Fruit fly (Drosophila melanogaster): ENCODE measurements around the gene CG33639.

CG33639 gene

dm6 chrX:18207533-18207932 lies 18.3 kb downstream of the CG33639 start:
- no peak for TF ChIP-seq psq (optimal IDR thresholded peaks at IDR 0.05)

dm6 chrX:18205044-18205443 lies 20.8 kb downstream of the CG33639 start, which contains the start of gene Hesr:
TSS of gene Hesr (minus strand) at chrX:18205144.
- no peak for TF ChIP-seq psq (optimal IDR thresholded peaks at IDR 0.05)
- no peak for TF ChIP-seq Myc (optimal IDR thresholded peaks at IDR 0.05)
- no peak for TF ChIP-seq h (optimal IDR thresholded peaks at IDR 0.05)
- no peak for TF ChIP-seq ttk (optimal IDR thresholded peaks at IDR 0.05)
- TF ChIP-seq insv (optimal IDR thresholded peaks at IDR 0.05): no peak
- TF ChIP-seq Sin3A (optimal IDR thresholded peaks at IDR 0.05): no peak

- TF ChIP-seq insv (optimal IDR thresholded peaks at IDR 0.05): no peak
- no peak for TF ChIP-seq ttk (optimal IDR thresholded peaks at IDR 0.05)
- TF ChIP-seq Myc (optimal IDR thresholded peaks at IDR 0.05): no peak
- TF ChIP-seq Sin3A (optimal IDR thresholded peaks at IDR 0.05): no peak
- TF ChIP-seq psq (optimal IDR thresholded peaks at IDR 0.05): no peak
- no peak for TF ChIP-seq h (optimal IDR thresholded peaks at IDR 0.05)
Measured at dm6 chrX:18197642-18198041, 28.2 kb downstream of the CG33639 start.

dm6 chrX:18185944-18186343 lies 39.9 kb downstream of the CG33639 start:
- TF ChIP-seq psq (optimal IDR thresholded peaks at IDR 0.05) (no peak), insv (optimal IDR thresholded peaks at IDR 0.05) (no peak), Sin3A (optimal IDR thresholded peaks at IDR 0.05) (no peak), ttk (optimal IDR thresholded peaks at IDR 0.05) (no peak), h (optimal IDR thresholded peaks at IDR 0.05) (no peak), Myc (optimal IDR thresholded peaks at IDR 0.05) (no peak)

dm6 chrX:18181152-18181551 lies 44.7 kb downstream of the CG33639 start:
- TF ChIP-seq psq (optimal IDR thresholded peaks at IDR 0.05) (no peak), ttk (optimal IDR thresholded peaks at IDR 0.05) (no peak), Sin3A (optimal IDR thresholded peaks at IDR 0.05) (no peak), h (optimal IDR thresholded peaks at IDR 0.05) (no peak), Myc (optimal IDR thresholded peaks at IDR 0.05) (no peak), insv (optimal IDR thresholded peaks at IDR 0.05) (no peak)

- no peak for TF ChIP-seq Myc (optimal IDR thresholded peaks at IDR 0.05)
- TF ChIP-seq Sin3A (optimal IDR thresholded peaks at IDR 0.05): no peak
Measured at dm6 chrX:18179372-18179771, 46.5 kb downstream of the CG33639 start, which contains the start of gene Andorra. TSS of gene Andorra (minus strand) at chrX:18179472.

dm6 chrX:18177312-18177711 lies 48.6 kb downstream of the CG33639 start, which contains the start of gene Frq2:
TSS of gene Frq2 (plus strand) at chrX:18177612.
- TF ChIP-seq psq (optimal IDR thresholded peaks at IDR 0.05): no peak
- no peak for TF ChIP-seq ttk (optimal IDR thresholded peaks at IDR 0.05)
